Fruit fly (Drosophila melanogaster) whole organism, embryonic: ENCODE results near the gene ovm.

ENCODE experiments used
- Abd-B ChIP-seq: fragments of 200-800 bp; sonication (Bioruptor generic); optimal IDR thresholded peaks from 2 replicates; lab custom pipeline; 2018; ENCODE audit warnings: missing biosample characterization, mild to moderate bottlenecking, missing genetic modification characterization, moderate library complexity
- Antp ChIP-seq: fragments of 200-800 bp; sonication (Bioruptor generic); optimal IDR thresholded peaks from 3 replicates; lab custom pipeline; 2016; ENCODE audit warnings: missing biosample characterization, missing genetic modification characterization
- B-H2 ChIP-seq: fragments of 200-800 bp; sonication (Bioruptor generic); optimal IDR thresholded peaks from 2 replicates; lab custom pipeline; 2018; ENCODE audit warnings: missing biosample characterization, mild to moderate bottlenecking, missing genetic modification characterization
- Bgb ChIP-seq: fragments of 200-800 bp; sonication (Bioruptor generic); IDR thresholded peaks from 2 replicates; pipeline ENCODE4 v1.3.6; 2022; ENCODE audit warnings: missing biosample characterization, missing genetic modification characterization; ENCODE audit not compliant: partially characterized antibody
- BtbVII ChIP-seq: fragments of 200-800 bp; sonication (Bioruptor generic); optimal IDR thresholded peaks from 3 replicates; lab custom pipeline; 2017; ENCODE audit warnings: missing biosample characterization, mild to moderate bottlenecking, missing genetic modification characterization
- CG13123 ChIP-seq: fragments of 200-800 bp; sonication (Bioruptor generic); optimal IDR thresholded peaks from 2 replicates; lab custom pipeline; 2016; ENCODE audit warnings: missing biosample characterization, missing genetic modification characterization
- CG14014 ChIP-seq: fragments of 200-800 bp; sonication (Bioruptor generic); IDR thresholded peaks from 2 replicates; pipeline ENCODE4 v1.3.6; 2022; ENCODE audit warnings: missing biosample characterization, missing genetic modification characterization
- CG1529 ChIP-seq: fragments of 200-800 bp; sonication (Bioruptor generic); optimal IDR thresholded peaks from 3 replicates; lab custom pipeline; 2018; ENCODE audit warnings: missing biosample characterization, missing genetic modification characterization
- CG16815 ChIP-seq: fragments of 200-800 bp; sonication (Bioruptor generic); optimal IDR thresholded peaks from 3 replicates; lab custom pipeline; 2017; ENCODE audit warnings: missing biosample characterization, mild to moderate bottlenecking, missing genetic modification characterization
- CG17328 ChIP-seq: fragments of 200-800 bp; sonication (Bioruptor generic); IDR thresholded peaks from 2 replicates; pipeline ENCODE4 v1.3.6; 2022; ENCODE audit warnings: missing biosample characterization, missing genetic modification characterization
- CG2120 ChIP-seq: fragments of 200-800 bp; sonication (Bioruptor generic); optimal IDR thresholded peaks from 3 replicates; lab custom pipeline; 2016; ENCODE audit warnings: missing biosample characterization, missing genetic modification characterization
- CG2199 ChIP-seq: fragments of 200-800 bp; sonication (Bioruptor generic); IDR thresholded peaks from 3 replicates; pipeline ENCODE4 v1.3.6; 2022; ENCODE audit warnings: missing biosample characterization, missing genetic modification characterization
- CG32532 ChIP-seq: fragments of 200-800 bp; sonication (Bioruptor generic); IDR thresholded peaks from 2 replicates; pipeline ENCODE4 v1.3.6; 2022; ENCODE audit warnings: missing biosample characterization, missing genetic modification characterization
- CG3726 ChIP-seq: fragments of 200-800 bp; sonication (Bioruptor generic); IDR thresholded peaks from 3 replicates; pipeline ENCODE4, ENCODE4 v1.3.6; 2022; ENCODE audit warnings: missing biosample characterization, missing genetic modification characterization
- CG4282 ChIP-seq: fragments of 200-800 bp; sonication (Bioruptor generic); optimal IDR thresholded peaks from 2 replicates; lab custom pipeline; 2016; ENCODE audit warnings: missing biosample characterization, missing genetic modification characterization
- CG4617 ChIP-seq: fragments of 200-800 bp; sonication (Bioruptor generic); optimal IDR thresholded peaks from 3 replicates; lab custom pipeline; 2016; ENCODE audit warnings: missing biosample characterization, missing genetic modification characterization, borderline replicate concordance
- CG5953 ChIP-seq: fragments of 200-800 bp; sonication (Bioruptor generic); IDR thresholded peaks from 2 replicates; pipeline ENCODE4 v1.3.6; 2022; ENCODE audit warnings: missing biosample characterization, missing genetic modification characterization
- CG7786 ChIP-seq: fragments of 200-800 bp; sonication (Bioruptor generic); optimal IDR thresholded peaks from 2 replicates; lab custom pipeline; 2016; ENCODE audit warnings: missing biosample characterization, missing genetic modification characterization
- CG8388 ChIP-seq: fragments of 200-800 bp; sonication (Bioruptor generic); optimal IDR thresholded peaks from 2 replicates; lab custom pipeline; 2019; ENCODE audit warnings: missing biosample characterization, mild to moderate bottlenecking, missing genetic modification characterization, moderate library complexity
- D19B ChIP-seq: fragments of 200-800 bp; sonication (Bioruptor generic); optimal IDR thresholded peaks from 2 replicates; lab custom pipeline; 2017; ENCODE audit warnings: missing biosample characterization, mild to moderate bottlenecking, missing genetic modification characterization
- Dip3 ChIP-seq: fragments of 200-800 bp; sonication (Bioruptor generic); optimal IDR thresholded peaks from 3 replicates; lab custom pipeline; 2016; ENCODE audit warnings: missing biosample characterization, missing genetic modification characterization
- HLH3B ChIP-seq: fragments of 200-800 bp; sonication (Bioruptor generic); IDR thresholded peaks from 2 replicates; pipeline ENCODE4 v1.3.6; 2022; ENCODE audit warnings: missing biosample characterization, missing genetic modification characterization
- HmgZ ChIP-seq: fragments of 200-800 bp; sonication (Bioruptor generic); optimal IDR thresholded peaks from 2 replicates; lab custom pipeline; 2018; ENCODE audit warnings: missing biosample characterization, mild to moderate bottlenecking, missing genetic modification characterization
- Hmr ChIP-seq: fragments of 200-800 bp; sonication (Bioruptor generic); optimal IDR thresholded peaks from 3 replicates; lab custom pipeline; 2017; ENCODE audit warnings: mild to moderate bottlenecking, missing biosample characterization, missing genetic modification reagents, missing genetic modification characterization
- Lim3 ChIP-seq: fragments of 200-800 bp; sonication (Bioruptor generic); IDR thresholded peaks from 2 replicates; pipeline ENCODE4 v1.3.6; 2022; ENCODE audit warnings: missing biosample characterization, missing genetic modification characterization
- NFAT ChIP-seq: fragments of 200-800 bp; sonication (Bioruptor generic); IDR thresholded peaks from 2 replicates; pipeline ENCODE4 v1.3.6; 2022; ENCODE audit warnings: missing biosample characterization, missing genetic modification characterization
- NfI ChIP-seq: fragments of 200-800 bp; sonication (Bioruptor generic); optimal IDR thresholded peaks from 3 replicates; lab custom pipeline; 2018; ENCODE audit warnings: missing biosample characterization, mild to moderate bottlenecking, missing genetic modification characterization, moderate library complexity
- Oaz ChIP-seq: fragments of 200-800 bp; sonication (Bioruptor generic); IDR thresholded peaks from 2 replicates; pipeline ENCODE4 v1.3.6; 2022; ENCODE audit warnings: missing biosample characterization, missing genetic modification characterization
- Pdp1 ChIP-seq, 2 experiments: fragments of 200-800 bp; sonication (Bioruptor generic); optimal IDR thresholded peaks; 3 replicates each; lab custom pipeline; 2016; ENCODE audit warnings: missing biosample characterization in 2 of 2, missing genetic modification characterization in 2 of 2, mild to moderate bottlenecking in 1 of 2, moderate library complexity in 1 of 2
- Ssrp ChIP-seq: fragments of 200-800 bp; sonication (Bioruptor generic); optimal IDR thresholded peaks from 2 replicates; lab custom pipeline; 2018; ENCODE audit warnings: missing biosample characterization, mild to moderate bottlenecking, missing genetic modification characterization, moderate library complexity
- ac ChIP-seq: fragments of 200-800 bp; sonication (Bioruptor generic); optimal IDR thresholded peaks from 3 replicates; lab custom pipeline; 2017; ENCODE audit warnings: missing biosample characterization, mild to moderate bottlenecking, missing genetic modification characterization
- bigmax ChIP-seq: fragments of 200-800 bp; sonication (Bioruptor generic); optimal IDR thresholded peaks from 2 replicates; lab custom pipeline; 2018; ENCODE audit warnings: missing biosample characterization, mild to moderate bottlenecking, missing genetic modification characterization
- bowl ChIP-seq: fragments of 200-800 bp; sonication (Bioruptor generic); IDR thresholded peaks from 2 replicates; pipeline ENCODE4 v1.3.6; 2022; ENCODE audit warnings: missing biosample characterization, missing genetic modification characterization
- chif ChIP-seq, 2 experiments: fragments of 200-800 bp; sonication (Bioruptor generic); optimal IDR thresholded peaks; 3 replicates each; lab custom pipeline; 2016; ENCODE audit warnings: missing biosample characterization in 2 of 2, missing genetic modification characterization in 2 of 2
- dati ChIP-seq: fragments of 200-800 bp; sonication (Bioruptor generic); IDR thresholded peaks from 2 replicates; pipeline ENCODE4 v1.3.6; 2022; ENCODE audit warnings: missing biosample characterization, missing genetic modification characterization
- gce ChIP-seq: fragments of 200-800 bp; sonication (Bioruptor generic); IDR thresholded peaks from 3 replicates; pipeline ENCODE4 v1.3.6; 2022; ENCODE audit warnings: missing biosample characterization, missing genetic modification characterization
- hkb ChIP-seq, 2 experiments: fragments of 200-800 bp in 1 of 2; fragments of >200 bp in 1 of 2; sonication (Bioruptor generic) in 1 of 2; IDR thresholded peaks in 1 of 2; optimal IDR thresholded peaks in 1 of 2; 2 replicates each; pipeline versions ENCODE4 v1.3.6 to Lab custom; 2017 to 2022; ENCODE audit warnings: missing biosample characterization in 1 of 2, missing genetic modification characterization in 1 of 2
- mld ChIP-seq: fragments of 200-800 bp; sonication (Bioruptor generic); IDR thresholded peaks from 3 replicates; pipeline ENCODE4 v1.3.6; 2022; ENCODE audit warnings: missing biosample characterization, missing genetic modification characterization; ENCODE audit not compliant: partially characterized antibody
- oc ChIP-seq: fragments of 200-800 bp; sonication (Bioruptor generic); optimal IDR thresholded peaks from 2 replicates; lab custom pipeline; 2018; ENCODE audit warnings: missing biosample characterization, mild to moderate bottlenecking, missing genetic modification characterization, moderate library complexity
- pzg ChIP-seq: fragments of 200-800 bp; sonication (Bioruptor generic); optimal IDR thresholded peaks from 3 replicates; lab custom pipeline; 2018; ENCODE audit warnings: missing biosample characterization, mild to moderate bottlenecking, missing genetic modification characterization, moderate library complexity
- run ChIP-seq: fragments of 200-800 bp; sonication (Bioruptor generic); optimal IDR thresholded peaks from 3 replicates; lab custom pipeline; 2018; ENCODE audit warnings: missing biosample characterization, mild to moderate bottlenecking, missing genetic modification characterization
- slbo ChIP-seq: fragments of 200-800 bp; sonication (Bioruptor generic); IDR thresholded peaks from 2 replicates; pipeline ENCODE4 v1.3.6; 2022; ENCODE audit warnings: missing biosample characterization, missing genetic modification characterization
- sug ChIP-seq: fragments of 200-800 bp; optimal IDR thresholded peaks from 2 replicates; lab custom pipeline; 2019; ENCODE audit warnings: missing biosample characterization, mild to moderate bottlenecking, missing genetic modification characterization, moderate library complexity
- tx ChIP-seq: fragments of 200-800 bp; sonication (Bioruptor generic); optimal IDR thresholded peaks from 2 replicates; lab custom pipeline; 2016; ENCODE audit warnings: missing biosample characterization, missing genetic modification characterization
- usp ChIP-seq: fragments of >200 bp; optimal IDR thresholded peaks from 2 replicates; lab custom pipeline; 2017; ENCODE audit warnings: missing biosample characterization, missing genetic modification characterization
- vnd ChIP-seq: fragments of 200-800 bp; sonication (Bioruptor generic); IDR thresholded peaks from 3 replicates; pipeline ENCODE4 v1.3.6; 2022; ENCODE audit warnings: missing biosample characterization, missing genetic modification characterization; ENCODE audit not compliant: partially characterized antibody
- wek ChIP-seq: fragments of 200-800 bp; sonication (Bioruptor generic); optimal IDR thresholded peaks from 3 replicates; lab custom pipeline; 2018; ENCODE audit warnings: missing biosample characterization, mild to moderate bottlenecking, missing genetic modification characterization, moderate library complexity

The ovm gene

DNA sequence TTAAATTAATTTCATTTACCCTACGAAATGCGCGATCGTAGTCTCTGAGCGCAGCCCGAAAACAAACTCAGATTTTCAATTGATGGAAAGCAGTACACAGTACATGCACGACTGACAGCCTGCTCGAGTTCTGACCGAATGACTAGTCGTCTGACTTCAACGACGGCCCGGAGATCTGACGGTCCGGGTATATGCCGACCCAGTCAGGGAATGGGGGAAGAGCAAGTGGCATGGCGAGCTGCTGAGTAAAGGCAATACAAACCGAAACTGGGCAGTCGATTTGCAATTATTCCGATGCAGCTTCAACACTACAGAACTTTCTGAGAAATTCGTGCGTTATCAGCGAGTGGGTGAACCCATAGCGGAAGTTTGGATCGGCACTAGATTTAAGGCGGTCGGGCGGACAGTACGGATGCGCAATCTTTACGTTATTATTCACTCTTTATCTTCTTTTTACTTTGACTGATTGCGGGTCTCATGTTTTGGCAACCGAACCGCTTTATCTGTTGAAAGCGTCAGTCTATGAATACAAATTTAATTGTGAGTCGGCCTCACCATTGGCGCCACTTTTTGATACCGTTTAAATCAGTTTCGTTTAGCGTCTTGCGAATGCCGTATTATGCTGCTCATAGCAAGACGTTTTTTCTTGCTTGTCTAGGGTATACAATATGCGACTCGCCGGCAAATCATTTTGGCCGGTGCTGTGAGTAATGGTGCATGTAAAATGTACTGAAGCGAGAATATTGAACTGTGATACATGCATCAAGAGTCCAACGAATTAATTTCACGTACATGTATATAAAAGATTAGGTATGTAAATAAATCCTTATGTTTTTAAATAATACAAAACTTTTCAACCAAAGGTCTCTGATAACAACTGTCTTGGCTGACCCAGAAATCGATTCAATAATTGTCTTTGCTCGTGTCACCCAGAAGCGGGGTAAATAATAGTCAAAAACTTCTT is 20.0 kb downstream of the ovm start (continued):
- peak; percentile 97 for TF ChIP-seq D19B (GFP tag; lab: Kevin White, UChicago)
- TF ChIP-seq sug (tag; lab: Kevin White, UChicago), result peak; percentile 61
- no peak for TF ChIP-seq B-H2 (GFP tag; lab: Kevin White, UChicago)
- peak; percentile 44 for TF ChIP-seq CG2120 (GFP tag; lab: Kevin White, UChicago)
- peak; percentile 31; the same call in 1 of the 3 replicates for TF ChIP-seq CG2199
- TF ChIP-seq HLH3B, result no peak

- TF ChIP-seq Lim3 (GFP tag; lab: Robert Waterston, UW) (no peak), Abd-B (GFP tag; lab: Kevin White, UChicago) (no peak), pzg (GFP tag; lab: Kevin White, UChicago) (no peak), slbo (GFP tag; lab: Robert Waterston, UW) (no peak), bowl (GFP tag; lab: Robert Waterston, UW) (no peak), NfI (GFP tag; lab: Kevin White, UChicago) (peak; percentile 13), Hmr (GFP tag; lab: Kevin White, UChicago) (peak; percentile 32), tx (GFP tag; lab: Kevin White, UChicago) (no peak), CG13123 (GFP tag; lab: Kevin White, UChicago) (peak; percentile 6), dati (GFP tag; lab: Robert Waterston, UW) (no peak), CG3726 (GFP tag; lab: Robert Waterston, UW) (no peak), CG8388 (GFP tag; lab: Kevin White, UChicago) (no peak), hkb (optimal IDR thresholded peaks at IDR 0.05; lab: Kevin White, UChicago) (no peak), hkb (GFP tag; IDR thresholded peaks at IDR 0.05; lab: Robert Waterston, UW) (peak; percentile 56), HmgZ (tag; lab: Kevin White, UChicago) (peak; percentile 14), CG14014 (GFP tag; lab: Robert Waterston, UW) (peak; percentile 62; the same call in 1 of the 2 replicates), vnd (GFP tag; lab: Robert Waterston, UW) (no peak), wek (peak; percentile 59), Antp (GFP tag; lab: Kevin White, UChicago) (no peak), CG4617 (no peak), Ssrp (no peak), CG5953 (no peak), gce (GFP tag; lab: Robert Waterston, UW) (no peak; the same call in 2 of the 3 replicates), CG17328 (GFP tag; lab: Robert Waterston, UW) (no peak), chif (GFP tag; optimal IDR thresholded peaks at IDR 0.05; lab: Kevin White, UChicago) (peak in 1 of 2 experiments; percentile 3), Bgb (GFP tag; lab: Robert Waterston, UW) (no peak), NFAT (GFP tag; lab: Robert Waterston, UW) (no peak), BtbVII (GFP tag; lab: Kevin White, UChicago) (peak; percentile 54), usp (GFP tag; lab: Kevin White, UChicago) (no peak), Pdp1 (GFP tag; optimal IDR thresholded peaks at IDR 0.05; lab: Kevin White, UChicago) (peak in 1 of 2 experiments; percentile 12), run (tag; lab: Kevin White, UChicago) (no peak), CG7786 (no peak), Oaz (GFP tag; lab: Robert Waterston, UW) (no peak), Dip3 (GFP tag; lab: Kevin White, UChicago) (no peak), ac (GFP tag; lab: Kevin White, UChicago) (no peak), oc (no peak), bigmax (GFP tag; lab: Kevin White, UChicago) (no peak), CG32532 (GFP tag; lab: Robert Waterston, UW) (no peak), CG16815 (GFP tag; lab: Kevin White, UChicago) (no peak), CG1529 (GFP tag; lab: Kevin White, UChicago) (no peak), mld (no peak), CG4282 (GFP tag; lab: Kevin White, UChicago) (no peak)
Measured at dm6 chr2L:117750-118149, 23.0 kb downstream of the ovm start.
